Worm (Caenorhabditis elegans): ENCODE results near the gene srv-11.

Gene srv-11

DNA sequence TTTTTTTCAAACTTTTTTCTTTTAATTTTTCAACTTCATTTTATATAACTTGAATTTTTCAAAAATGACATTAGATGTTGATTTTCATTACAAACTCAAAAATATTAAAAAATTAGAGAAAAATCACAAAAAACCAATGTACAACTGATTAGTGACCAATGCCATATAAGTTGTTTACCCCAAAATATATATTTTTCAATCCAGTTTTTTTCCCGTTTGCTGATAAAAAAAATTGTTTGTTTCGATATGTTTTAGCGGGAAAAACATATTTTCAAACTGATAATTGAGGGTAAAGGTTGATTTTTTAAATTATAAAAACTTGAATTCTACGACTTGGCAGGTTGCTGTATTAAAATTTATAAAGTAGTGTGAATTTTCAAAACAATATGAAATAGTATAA is 44.7 kb downstream of the srv-11 start:
- TF ChIP-seq fos-1 (tag; optimal IDR thresholded peaks at IDR 0.05) (no peak), grh-1 (GFP tag; IDR thresholded peaks at IDR 0.05) (no peak), isw-1 (GFP tag; IDR thresholded peaks at IDR 0.05) (no peak), dsc-1 (tag; optimal IDR thresholded peaks at IDR 0.05) (no peak), efl-1 (optimal IDR thresholded peaks at IDR 0.05) (no peak), efl-1 (GFP tag; optimal IDR thresholded peaks at IDR 0.05 in 1 of 2) (peak in 1 of 2 experiments; percentile 3), ces-1 (GFP tag; optimal IDR thresholded peaks at IDR 0.05) (no peak), unc-98 (GFP tag; IDR thresholded peaks at IDR 0.05) (no peak), blmp-1 (tag; optimal IDR thresholded peaks at IDR 0.05) (no peak), nhr-76 (tag; optimal IDR thresholded peaks at IDR 0.05) (no peak), nhr-11 (tag; optimal IDR thresholded peaks at IDR 0.05) (no peak), elt-2 (tag; optimal IDR thresholded peaks at IDR 0.05) (peak; percentile 18), rnt-1 (tag; optimal IDR thresholded peaks at IDR 0.05) (no peak), unc-86 (tag; optimal IDR thresholded peaks at IDR 0.05) (no peak), lin-14 (GFP tag; optimal IDR thresholded peaks at IDR 0.05) (no peak)

DNA sequence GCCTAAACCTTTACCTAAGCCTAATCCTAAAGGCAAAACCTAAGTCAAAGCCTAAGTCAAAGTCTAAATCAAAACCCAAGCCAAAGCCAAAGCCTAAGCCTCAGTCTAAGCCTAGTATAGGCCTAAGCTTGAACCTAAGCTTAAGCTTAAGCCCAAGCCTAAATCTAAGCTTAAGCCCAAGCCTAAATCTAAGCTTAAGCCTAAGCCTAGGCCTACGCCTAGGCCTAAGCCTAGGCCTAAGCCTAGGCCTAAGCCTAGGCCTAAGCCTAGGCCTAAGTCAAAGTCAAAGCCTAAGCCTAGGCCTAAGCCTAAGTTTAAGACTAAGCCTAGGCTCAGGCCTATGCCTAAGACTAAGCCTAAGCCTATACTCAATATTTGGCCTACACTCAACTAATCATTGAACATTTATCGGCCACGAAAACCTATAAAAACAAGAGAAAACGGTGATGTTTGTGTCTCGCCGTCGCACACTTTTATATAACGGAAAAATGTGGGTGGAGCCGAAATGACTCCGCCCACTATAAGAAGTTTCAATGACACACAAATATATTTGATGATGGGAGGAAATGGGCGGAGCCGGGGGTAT is 48.6 kb downstream of the srv-11 start:
- TF ChIP-seq ceh-8 (GFP tag; optimal IDR thresholded peaks at IDR 0.05) (no peak), elt-2 (tag; optimal IDR thresholded peaks at IDR 0.05) (peak; percentile 8), unc-130 (tag; optimal IDR thresholded peaks at IDR 0.05) (no peak), lin-14 (GFP tag; optimal IDR thresholded peaks at IDR 0.05) (peak; percentile 1), nhr-77 (tag; optimal IDR thresholded peaks at IDR 0.05) (no peak), C34B4.2 (tag; optimal IDR thresholded peaks at IDR 0.05) (no peak), lir-3 (tag; optimal IDR thresholded peaks at IDR 0.05; ENCODE audit: poor library complexity) (no peak), nhr-85 (tag) (no peak), nhr-71 (tag; optimal IDR thresholded peaks at IDR 0.05) (no peak), mdl-1 (tag; optimal IDR thresholded peaks at IDR 0.05) (peak in 1 of 2 experiments; percentile 7), nhr-90 (tag; optimal IDR thresholded peaks at IDR 0.05; ENCODE audit: poor library complexity) (peak; percentile 27), ceh-63 (GFP tag; optimal IDR thresholded peaks at IDR 0.05) (no peak), lsy-2 (tag; optimal IDR thresholded peaks at IDR 0.05) (peak in 1 of 2 experiments; percentile 11), nhr-76 (tag; optimal IDR thresholded peaks at IDR 0.05) (no peak), lin-35 (GFP tag; optimal IDR thresholded peaks at IDR 0.05) (no peak), blmp-1 (tag; optimal IDR thresholded peaks at IDR 0.05) (peak; percentile 49), ama-1 (optimal IDR thresholded peaks at IDR 0.05) (peak; percentile 80), ceh-90 (tag; optimal IDR thresholded peaks at IDR 0.05) (no peak), pag-3 (tag; optimal IDR thresholded peaks at IDR 0.05; ENCODE audit: borderline replicate concordance, insufficient read depth) (no peak), C16A3.4 (tag; optimal IDR thresholded peaks at IDR 0.05) (no peak), vab-15 (tag; optimal IDR thresholded peaks at IDR 0.05) (no peak), fkh-10 (GFP tag; optimal IDR thresholded peaks at IDR 0.05) (no peak), unc-86 (tag; optimal IDR thresholded peaks at IDR 0.05) (no peak), nhr-47 (tag; optimal IDR thresholded peaks at IDR 0.05) (no peak), nhr-19 (GFP tag; conservative IDR thresholded peaks at IDR 0.05) (no peak), nhr-20 (tag; optimal IDR thresholded peaks at IDR 0.05) (peak; percentile 13), mab-9 (GFP tag; IDR thresholded peaks at IDR 0.05) (no peak), isw-1 (GFP tag; IDR thresholded peaks at IDR 0.05) (no peak), ceh-88 (GFP tag; IDR thresholded peaks at IDR 0.05) (no peak)

DNA sequence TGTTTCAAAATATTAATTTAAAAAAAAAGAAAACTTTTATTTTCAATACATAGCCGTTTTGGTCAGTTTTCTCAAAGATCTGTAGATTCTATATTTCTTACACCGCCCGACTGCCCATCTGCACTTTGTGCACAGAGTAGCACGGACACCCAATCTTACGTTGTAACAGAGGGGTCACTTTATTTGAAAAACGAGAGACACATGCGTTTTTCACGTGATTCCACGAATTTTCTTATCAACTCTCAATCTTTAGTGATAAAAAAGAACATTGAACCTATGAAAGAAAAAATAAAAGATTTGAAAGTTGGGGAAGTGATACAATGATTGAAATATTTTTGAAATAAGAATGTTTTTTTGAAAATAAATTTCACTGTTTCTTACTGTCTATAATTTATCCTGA is 50.1 kb downstream of the srv-11 start:
- TF ChIP-seq sox-4 (tag; optimal IDR thresholded peaks at IDR 0.05) (no peak), elt-2 (tag; optimal IDR thresholded peaks at IDR 0.05) (peak; percentile 76), nhr-77 (tag; optimal IDR thresholded peaks at IDR 0.05) (no peak), lin-35 (GFP tag; optimal IDR thresholded peaks at IDR 0.05) (peak in 1 of 2 experiments; percentile 34), ztf-11 (tag; optimal IDR thresholded peaks at IDR 0.05) (no peak), mef-2 (tag; optimal IDR thresholded peaks at IDR 0.05) (no peak), mep-1 (tag; optimal IDR thresholded peaks at IDR 0.05) (no peak), efl-1 (optimal IDR thresholded peaks at IDR 0.05) (peak in 1 of 2 experiments; percentile 1), efl-1 (GFP tag; optimal IDR thresholded peaks at IDR 0.05 in 1 of 2) (no peak), nhr-90 (tag; optimal IDR thresholded peaks at IDR 0.05; ENCODE audit: poor library complexity) (no peak), F16B12.6 (tag; optimal IDR thresholded peaks at IDR 0.05) (no peak), unc-62 (GFP tag; optimal IDR thresholded peaks at IDR 0.05) (no peak), unc-130 (tag; optimal IDR thresholded peaks at IDR 0.05) (peak; percentile 77), ceh-63 (GFP tag; optimal IDR thresholded peaks at IDR 0.05) (no peak), nhr-71 (tag; optimal IDR thresholded peaks at IDR 0.05) (peak; percentile 65), lsy-2 (tag; optimal IDR thresholded peaks at IDR 0.05) (peak in 1 of 2 experiments; percentile 8), mdl-1 (tag; optimal IDR thresholded peaks at IDR 0.05) (peak in 1 of 2 experiments; percentile 40), pag-3 (tag; optimal IDR thresholded peaks at IDR 0.05; ENCODE audit: borderline replicate concordance, insufficient read depth) (no peak), nhr-237 (tag; optimal IDR thresholded peaks at IDR 0.05) (no peak), lin-39 (tag; optimal IDR thresholded peaks at IDR 0.05) (no peak), pqm-1 (tag; optimal IDR thresholded peaks at IDR 0.05) (no peak), nhr-20 (tag; optimal IDR thresholded peaks at IDR 0.05) (peak; percentile 38), zip-4 (GFP tag; optimal IDR thresholded peaks at IDR 0.05) (no peak), ceh-88 (GFP tag; IDR thresholded peaks at IDR 0.05) (no peak)

Data from whole organism, L1 larva.